Fruit fly (Drosophila melanogaster) whole organism, embryonic: ENCODE measurements around the gene CG14352.

Source experiments
- ATbp ChIP-seq: fragments of 200-800 bp; sonication (Bioruptor generic); optimal IDR thresholded peaks from 2 replicates; lab custom pipeline; 2017; ENCODE audit warnings: missing biosample characterization, mild to moderate bottlenecking, missing genetic modification characterization, missing genetic modification reagents
- BtbVII ChIP-seq: fragments of 200-800 bp; sonication (Bioruptor generic); optimal IDR thresholded peaks from 3 replicates; lab custom pipeline; 2017; ENCODE audit warnings: missing biosample characterization, mild to moderate bottlenecking, missing genetic modification characterization
- CG11456 ChIP-seq: fragments of 200-800 bp; sonication (Bioruptor generic); IDR thresholded peaks from 3 replicates; pipeline ENCODE4 v1.3.6; 2022; ENCODE audit warnings: missing biosample characterization, missing genetic modification characterization
- CG12942 ChIP-seq: fragments of 200-800 bp; sonication (Bioruptor generic); optimal IDR thresholded peaks from 3 replicates; lab custom pipeline; 2016; ENCODE audit warnings: missing biosample characterization, missing genetic modification characterization
- CG13287 ChIP-seq: fragments of 200-800 bp; sonication (Bioruptor generic); IDR thresholded peaks from 2 replicates; pipeline ENCODE4 v1.3.6; 2022; ENCODE audit warnings: missing biosample characterization, missing genetic modification characterization; ENCODE audit not compliant: partially characterized antibody
- CG14860 ChIP-seq: fragments of 200-800 bp; sonication (Bioruptor generic); IDR thresholded peaks from 3 replicates; pipeline ENCODE4 v1.3.6; 2022; ENCODE audit warnings: missing biosample characterization, missing genetic modification characterization; ENCODE audit not compliant: partially characterized antibody
- CG15514 ChIP-seq: fragments of 200-800 bp; sonication (Bioruptor generic); optimal IDR thresholded peaks from 3 replicates; lab custom pipeline; 2017; ENCODE audit warnings: missing biosample characterization, missing genetic modification characterization, mild to moderate bottlenecking, moderate library complexity, missing genetic modification reagents
- CG17328 ChIP-seq: fragments of 200-800 bp; sonication (Bioruptor generic); IDR thresholded peaks from 2 replicates; pipeline ENCODE4 v1.3.6; 2022; ENCODE audit warnings: missing biosample characterization, missing genetic modification characterization
- CG17612 ChIP-seq: fragments of 200-800 bp; sonication (Bioruptor generic); IDR thresholded peaks from 2 replicates; pipeline ENCODE4 v1.3.6; 2022; ENCODE audit warnings: missing biosample characterization, missing genetic modification characterization
- CG1792 ChIP-seq: fragments of 200-800 bp; sonication (Bioruptor generic); optimal IDR thresholded peaks from 2 replicates; lab custom pipeline; 2016; ENCODE audit warnings: missing biosample characterization, missing genetic modification characterization
- CG18011 ChIP-seq: fragments of 200-800 bp; sonication (Bioruptor generic); optimal IDR thresholded peaks from 2 replicates; lab custom pipeline; 2017; ENCODE audit warnings: missing biosample characterization, missing genetic modification characterization, mild to moderate bottlenecking, moderate library complexity, missing genotype
- CG2129 ChIP-seq: fragments of 200-800 bp; sonication (Bioruptor generic); IDR thresholded peaks from 2 replicates; pipeline ENCODE4 v1.3.6; 2022; ENCODE audit warnings: missing biosample characterization, missing genetic modification characterization; ENCODE audit not compliant: partially characterized antibody
- CG2199 ChIP-seq: fragments of 200-800 bp; sonication (Bioruptor generic); IDR thresholded peaks from 3 replicates; pipeline ENCODE4 v1.3.6; 2022; ENCODE audit warnings: missing biosample characterization, missing genetic modification characterization
- CG30431 ChIP-seq: fragments of 200-800 bp; sonication (Bioruptor generic); optimal IDR thresholded peaks from 2 replicates; lab custom pipeline; 2017; ENCODE audit warnings: missing biosample characterization, missing genetic modification characterization
- CG31388 ChIP-seq: fragments of 200-800 bp; sonication (Bioruptor generic); optimal IDR thresholded peaks from 2 replicates; lab custom pipeline; 2016; ENCODE audit warnings: missing biosample characterization, missing genetic modification characterization
- CG31441 ChIP-seq: fragments of 200-800 bp; sonication (Bioruptor generic); IDR thresholded peaks from 2 replicates; pipeline ENCODE4 v1.3.6; 2022; ENCODE audit warnings: missing biosample characterization, missing genetic modification characterization
- CG32532 ChIP-seq: fragments of 200-800 bp; sonication (Bioruptor generic); IDR thresholded peaks from 2 replicates; pipeline ENCODE4 v1.3.6; 2022; ENCODE audit warnings: missing biosample characterization, missing genetic modification characterization
- CG32772 ChIP-seq: fragments of 200-800 bp; sonication (Bioruptor generic); IDR thresholded peaks from 2 replicates; pipeline ENCODE4 v1.3.6; 2022; ENCODE audit warnings: missing biosample characterization, missing genetic modification characterization
- CG4282 ChIP-seq: fragments of 200-800 bp; sonication (Bioruptor generic); optimal IDR thresholded peaks from 2 replicates; lab custom pipeline; 2016; ENCODE audit warnings: missing biosample characterization, missing genetic modification characterization
- CG6272 ChIP-seq: fragments of 200-800 bp; sonication (Bioruptor generic); IDR thresholded peaks from 2 replicates; pipeline ENCODE4 v1.3.6; 2022; ENCODE audit warnings: missing biosample characterization, missing genetic modification characterization
- CG6854 ChIP-seq: fragments of 200-800 bp; sonication (Bioruptor generic); optimal IDR thresholded peaks from 3 replicates; lab custom pipeline; 2017; ENCODE audit warnings: missing biosample characterization, mild to moderate bottlenecking, missing genetic modification characterization
- CG7786 ChIP-seq: fragments of 200-800 bp; sonication (Bioruptor generic); optimal IDR thresholded peaks from 2 replicates; lab custom pipeline; 2016; ENCODE audit warnings: missing biosample characterization, missing genetic modification characterization
- CG8359 ChIP-seq: fragments of 200-800 bp; sonication (Bioruptor generic); optimal IDR thresholded peaks from 2 replicates; lab custom pipeline; 2017; ENCODE audit warnings: missing biosample characterization, mild to moderate bottlenecking, missing genetic modification characterization, borderline replicate concordance
- CkIIα-i1 ChIP-seq: fragments of 200-800 bp; sonication (Bioruptor generic); IDR thresholded peaks from 2 replicates; pipeline ENCODE4 v1.3.6; 2022; ENCODE audit warnings: missing biosample characterization, missing genetic modification characterization
- CrebB ChIP-seq: fragments of 200-800 bp; sonication (Bioruptor generic); optimal IDR thresholded peaks from 3 replicates; lab custom pipeline; 2018; ENCODE audit warnings: missing biosample characterization, mild to moderate bottlenecking, missing genetic modification characterization
- Dref ChIP-seq: fragments of 200-800 bp; sonication (Bioruptor generic); IDR thresholded peaks from 2 replicates; pipeline ENCODE4 v1.3.6; 2022; ENCODE audit warnings: missing biosample characterization, missing genetic modification characterization
- Eip74EF ChIP-seq, 2 experiments: fragments of 200-800 bp in 1 of 2; fragments of >200 bp in 1 of 2; sonication (Bioruptor generic) in 1 of 2; optimal IDR thresholded peaks; 2 replicates each; lab custom pipeline; 2017 to 2019; ENCODE audit warnings: missing biosample characterization in 2 of 2, missing genetic modification characterization in 2 of 2, mild to moderate bottlenecking in 1 of 2, moderate library complexity in 1 of 2
- MESR4 ChIP-seq: fragments of 200-800 bp; sonication (Bioruptor generic); optimal IDR thresholded peaks from 2 replicates; lab custom pipeline; 2018; ENCODE audit warnings: missing biosample characterization, mild to moderate bottlenecking, missing genetic modification characterization, moderate library complexity
- Nf-YC ChIP-seq: fragments of 200-800 bp; optimal IDR thresholded peaks from 3 replicates; lab custom pipeline; 2019; ENCODE audit warnings: missing biosample characterization, mild to moderate bottlenecking, missing genetic modification characterization, moderate library complexity
- Pdp1 ChIP-seq, 2 experiments: fragments of 200-800 bp; sonication (Bioruptor generic); optimal IDR thresholded peaks; 3 replicates each; lab custom pipeline; 2016; ENCODE audit warnings: missing biosample characterization in 2 of 2, missing genetic modification characterization in 2 of 2, mild to moderate bottlenecking in 1 of 2, moderate library complexity in 1 of 2
- Rx ChIP-seq: fragments of 200-800 bp; sonication (Bioruptor generic); IDR thresholded peaks from 2 replicates; pipeline ENCODE4 v1.3.6; 2022; ENCODE audit warnings: missing biosample characterization, missing genetic modification characterization
- ara ChIP-seq: fragments of 200-800 bp; sonication (Bioruptor generic); IDR thresholded peaks from 2 replicates; pipeline ENCODE4 v1.3.6; 2022; ENCODE audit warnings: missing biosample characterization, missing genetic modification characterization
- cwo ChIP-seq: fragments of 200-800 bp; sonication (Bioruptor generic); optimal IDR thresholded peaks from 3 replicates; lab custom pipeline; 2017; ENCODE audit warnings: missing biosample characterization, missing genetic modification characterization, mild to moderate bottlenecking, moderate library complexity, missing genetic modification reagents
- dm ChIP-seq: fragments of 200-800 bp; sonication (Bioruptor generic); optimal IDR thresholded peaks from 3 replicates; lab custom pipeline; 2016; ENCODE audit warnings: missing biosample characterization, missing genetic modification characterization
- fd64A ChIP-seq: fragments of 200-800 bp; sonication (Bioruptor generic); optimal IDR thresholded peaks from 3 replicates; lab custom pipeline; 2018; ENCODE audit warnings: missing biosample characterization, mild to moderate bottlenecking, missing genetic modification characterization
- ftz-f1 ChIP-seq: fragments of 200-800 bp; sonication (Bioruptor generic); optimal IDR thresholded peaks from 2 replicates; lab custom pipeline; 2016; ENCODE audit warnings: missing biosample characterization, missing genetic modification characterization
- hbn ChIP-seq: fragments of 200-800 bp; sonication (Bioruptor generic); IDR thresholded peaks from 2 replicates; pipeline ENCODE4 v1.3.6; 2022; ENCODE audit warnings: missing biosample characterization, missing genetic modification characterization; ENCODE audit not compliant: partially characterized antibody
- hkb ChIP-seq, 2 experiments: fragments of 200-800 bp in 1 of 2; fragments of >200 bp in 1 of 2; sonication (Bioruptor generic) in 1 of 2; IDR thresholded peaks in 1 of 2; optimal IDR thresholded peaks in 1 of 2; 2 replicates each; pipeline versions ENCODE4 v1.3.6 to Lab custom; 2017 to 2022; ENCODE audit warnings: missing biosample characterization in 1 of 2, missing genetic modification characterization in 1 of 2
- nerfin-2 ChIP-seq: fragments of 200-800 bp; sonication (Bioruptor generic); IDR thresholded peaks from 2 replicates; pipeline ENCODE4 v1.3.6; 2022; ENCODE audit warnings: missing biosample characterization, missing genetic modification characterization; ENCODE audit not compliant: partially characterized antibody
- org-1 ChIP-seq: fragments of 200-800 bp; sonication (Bioruptor generic); optimal IDR thresholded peaks from 2 replicates; lab custom pipeline; 2017; ENCODE audit warnings: missing biosample characterization, missing genetic modification characterization
- phol ChIP-seq: fragments of 200-800 bp; sonication (Bioruptor generic); optimal IDR thresholded peaks from 3 replicates; lab custom pipeline; 2018; ENCODE audit warnings: missing biosample characterization, mild to moderate bottlenecking, missing genetic modification characterization, moderate library complexity
- sens ChIP-seq: fragments of 200-800 bp; sonication (Bioruptor generic); peaks from one replicate; lab custom pipeline; 2016; ENCODE audit warnings: missing biosample characterization, missing genetic modification characterization
- sisA ChIP-seq: fragments of 200-800 bp; sonication (Bioruptor generic); IDR thresholded peaks from 2 replicates; pipeline ENCODE4 v1.3.6; 2022; ENCODE audit warnings: missing biosample characterization, missing genetic modification characterization
- sna ChIP-seq: fragments of 200-800 bp; sonication (Bioruptor generic); IDR thresholded peaks from 2 replicates; pipeline ENCODE4 v1.3.6; 2022; ENCODE audit warnings: missing biosample characterization, missing genetic modification characterization; ENCODE audit not compliant: partially characterized antibody
- sqz ChIP-seq: fragments of 200-800 bp; sonication (Bioruptor generic); optimal IDR thresholded peaks from 3 replicates; lab custom pipeline; 2018; ENCODE audit warnings: missing biosample characterization, mild to moderate bottlenecking, missing genetic modification characterization
- wek ChIP-seq: fragments of 200-800 bp; sonication (Bioruptor generic); optimal IDR thresholded peaks from 3 replicates; lab custom pipeline; 2018; ENCODE audit warnings: missing biosample characterization, mild to moderate bottlenecking, missing genetic modification characterization, moderate library complexity
- wor ChIP-seq: fragments of 200-800 bp; sonication (Bioruptor generic); IDR thresholded peaks from 2 replicates; pipeline ENCODE4 v1.3.6; 2022; ENCODE audit warnings: missing biosample characterization, missing genetic modification characterization
- zen ChIP-seq: fragments of 200-800 bp; sonication (Bioruptor generic); optimal IDR thresholded peaks from 3 replicates; lab custom pipeline; 2018; ENCODE audit warnings: missing biosample characterization, mild to moderate bottlenecking, missing genetic modification characterization, moderate library complexity
- zf30C ChIP-seq: fragments of 200-800 bp; sonication (Bioruptor generic); optimal IDR thresholded peaks from 3 replicates; lab custom pipeline; 2018; ENCODE audit warnings: missing biosample characterization, mild to moderate bottlenecking, missing genetic modification characterization
- zfh1 ChIP-seq: fragments of 200-800 bp; sonication (Bioruptor generic); IDR thresholded peaks from 3 replicates; pipeline ENCODE4 v1.3.6; 2022; ENCODE audit warnings: missing biosample characterization, missing genetic modification characterization

Gene CG14352

dm6 chr2L:1636520-1636919 is 25.3 kb downstream of the CG14352 start (continued):
- peak; percentile 98 for TF ChIP-seq ftz-f1 (GFP tag; lab: Kevin White, UChicago)
- TF ChIP-seq CG17612 (GFP tag; lab: Robert Waterston, UW): no peak
- TF ChIP-seq CG7786: no peak
- TF ChIP-seq CG4282 (GFP tag; lab: Kevin White, UChicago): no peak
- TF ChIP-seq CrebB (tag; lab: Kevin White, UChicago): peak; percentile 10
- TF ChIP-seq wor: no peak
- TF ChIP-seq zf30C: no peak
- TF ChIP-seq sqz (GFP tag; lab: Kevin White, UChicago): peak; percentile 20
- no peak for TF ChIP-seq hkb (optimal IDR thresholded peaks at IDR 0.05; lab: Kevin White, UChicago)
- TF ChIP-seq hkb (GFP tag; IDR thresholded peaks at IDR 0.05; lab: Robert Waterston, UW): peak; percentile 43
- TF ChIP-seq CG2129: no peak
- TF ChIP-seq CG11456 (GFP tag; lab: Robert Waterston, UW): no peak
- TF ChIP-seq ara: no peak
- no peak for TF ChIP-seq CG31388
- TF ChIP-seq wek (GFP tag; lab: Kevin White, UChicago): no peak
- no peak for TF ChIP-seq CG6272 (GFP tag; lab: Robert Waterston, UW)
- TF ChIP-seq CkIIα-i1 (GFP tag; lab: Robert Waterston, UW): no peak
- TF ChIP-seq zfh1: no peak
- TF ChIP-seq CG15514: peak; percentile 17
- no peak for TF ChIP-seq CG8359 (GFP tag; lab: Kevin White, UChicago)
- TF ChIP-seq Pdp1 (GFP tag; optimal IDR thresholded peaks at IDR 0.05; lab: Kevin White, UChicago): peak in 1 of 2 experiments; percentile 41
- TF ChIP-seq Dref (GFP tag; lab: Robert Waterston, UW): no peak
- no peak for TF ChIP-seq sna (GFP tag; lab: Robert Waterston, UW)
- 0 out of 3 replicates have a peak, but pooled peaks have one; percentile 42 for TF ChIP-seq CG2199 (GFP tag; lab: Robert Waterston, UW)
- no peak for TF ChIP-seq fd64A
- peak; percentile 7 for TF ChIP-seq dm (GFP tag; lab: Kevin White, UChicago)
- TF ChIP-seq Eip74EF (GFP tag; optimal IDR thresholded peaks at IDR 0.05; lab: Kevin White, UChicago): peak in 1 of 2 experiments; percentile 96
- TF ChIP-seq CG30431: no peak
- peak; percentile 19 for TF ChIP-seq Nf-YC (tag; lab: Kevin White, UChicago)
- TF ChIP-seq sens (GFP tag; lab: Kevin White, UChicago): peak; percentile 44
- peak; percentile 80 for TF ChIP-seq cwo (GFP tag; lab: Kevin White, UChicago)
- TF ChIP-seq CG12942: no peak
- TF ChIP-seq org-1 (GFP tag; lab: Kevin White, UChicago): no peak
- no peak for TF ChIP-seq CG31441 (GFP tag; lab: Robert Waterston, UW)
- TF ChIP-seq CG18011 (GFP tag; lab: Kevin White, UChicago): no peak
- TF ChIP-seq CG14860 (GFP tag; lab: Robert Waterston, UW): no peak
- no peak for TF ChIP-seq CG13287 (GFP tag; lab: Robert Waterston, UW)
- no peak for TF ChIP-seq BtbVII
- peak; percentile 27 for TF ChIP-seq ATbp
- 0 out of 2 replicates have a peak, but pooled peaks have one; percentile 7 for TF ChIP-seq CG32532
- no peak for TF ChIP-seq Rx (GFP tag; lab: Robert Waterston, UW)
- no peak for TF ChIP-seq CG17328 (GFP tag; lab: Robert Waterston, UW)
- TF ChIP-seq CG1792 (GFP tag; lab: Kevin White, UChicago): no peak
- no peak for TF ChIP-seq MESR4 (GFP tag; lab: Kevin White, UChicago)
- no peak for TF ChIP-seq zen
- TF ChIP-seq hbn (GFP tag; lab: Robert Waterston, UW): no peak
- no peak for TF ChIP-seq CG32772
- no peak for TF ChIP-seq CG6854 (GFP tag; lab: Kevin White, UChicago)
- no peak for TF ChIP-seq nerfin-2 (GFP tag; lab: Robert Waterston, UW)
- no peak for TF ChIP-seq sisA (GFP tag; lab: Robert Waterston, UW)
- TF ChIP-seq phol (tag; lab: Kevin White, UChicago): no peak
